Worm (Caenorhabditis elegans): ENCODE data around the gene pals-38.

ce11 chrV:12400677-12401236, 46.0 kb downstream of the pals-38 start, which contains the start of the genes K01D12.20 and miga-1:
- TF ChIP-seq mep-1 (tag; optimal IDR thresholded peaks at IDR 0.05) = peak; percentile 59
- TF ChIP-seq lin-13 (GFP tag; optimal IDR thresholded peaks at IDR 0.05) = no peak
- peak; percentile 31 for TF ChIP-seq tbx-2 (tag; optimal IDR thresholded peaks at IDR 0.05)
